1 fruit fly cellular context compared by ENCODE assay signal in the genomic region with DNA sequence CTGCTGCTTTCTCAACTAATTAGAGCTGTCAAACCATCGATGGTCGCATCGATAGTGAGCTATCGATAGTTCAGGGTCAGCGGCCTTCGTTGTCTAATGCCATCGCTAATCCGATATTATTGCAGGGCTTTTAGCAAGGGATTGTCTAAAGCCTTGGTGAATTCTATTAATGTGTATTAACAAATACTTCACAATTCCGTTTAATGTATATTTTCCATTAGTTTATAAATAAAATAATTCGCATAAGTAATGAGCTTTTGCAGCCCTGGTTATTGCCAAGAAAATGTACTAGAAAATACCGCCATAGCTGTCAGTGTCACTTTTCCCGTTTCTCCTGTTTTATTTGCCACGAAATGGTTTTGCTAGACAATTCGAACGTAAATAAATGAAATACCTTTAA.
TF ChIP-seq lines count a peak whose summit lies in the region.

Gene EloB (minus strand): TSS at position 35 of the 400 bp plus-strand sequence.
Gene Srp14 (plus strand): TSS at position 300 of the 400 bp plus-strand sequence.

TF ChIP-seq in whole organism, embryonic, 481 proteins besides CTCF, POLR2A, EP300 and RAD21 (continued from another document and continues in another):
- TF ChIP-seq Max (GFP tag; optimal IDR thresholded peaks at IDR 0.05; lab: Kevin White, UChicago) (peak; percentile 79), fu2 (GFP tag; optimal IDR thresholded peaks at IDR 0.05; lab: Kevin White, UChicago) (peak; percentile 73), Adf1 (GFP tag; IDR thresholded peaks at IDR 0.05; lab: Robert Waterston, UW) (peak; percentile 57), Atf6 (GFP tag; IDR thresholded peaks at IDR 0.05; lab: Robert Waterston, UW) (peak; percentile 77; the same call in 1 of the 2 replicates), CG13424 (tag; optimal IDR thresholded peaks at IDR 0.05; lab: Kevin White, UChicago) (peak; percentile 88), Ets65A (GFP tag; lab: Kevin White, UChicago) (peak; percentile 97), wor (GFP tag; IDR thresholded peaks at IDR 0.05; lab: Robert Waterston, UW) (0 out of 2 replicates have a peak, but pooled peaks have one; percentile 33), Jarid2 (GFP tag; optimal IDR thresholded peaks at IDR 0.05; lab: Kevin White, UChicago) (no peak), Neu2 (GFP tag; optimal IDR thresholded peaks at IDR 0.05; lab: Kevin White, UChicago; ENCODE audit: borderline replicate concordance) (no peak), ase (GFP tag; IDR thresholded peaks at IDR 0.05; lab: Robert Waterston, UW) (peak; percentile 64; the same call in 1 of the 3 replicates), CG6854 (GFP tag; optimal IDR thresholded peaks at IDR 0.05; lab: Kevin White, UChicago) (peak; percentile 54), Trl (optimal IDR thresholded peaks at IDR 0.05; lab: Kevin White, UChicago) (no peak), Trl (GFP tag; optimal IDR thresholded peaks at IDR 0.05; lab: Kevin White, UChicago) (peak; percentile 69), twi (tag; optimal IDR thresholded peaks at IDR 0.05; lab: Kevin White, UChicago) (peak; percentile 63), bcd (GFP tag; optimal IDR thresholded peaks at IDR 0.05; lab: Kevin White, UChicago) (peak; percentile 72), zfh2 (GFP tag; optimal IDR thresholded peaks at IDR 0.05; lab: Kevin White, UChicago) (peak; percentile 90), CG8290 (GFP tag; optimal IDR thresholded peaks at IDR 0.05; lab: Kevin White, UChicago) (peak; percentile 61), CG8290 (tag; optimal IDR thresholded peaks at IDR 0.05; lab: Kevin White, UChicago) (peak; percentile 8 to 73), trh (GFP tag; optimal IDR thresholded peaks at IDR 0.05; lab: Kevin White, UChicago) (peak; percentile 26), CG1603 (tag; optimal IDR thresholded peaks at IDR 0.05; lab: Kevin White, UChicago) (peak; percentile 85), vfl (GFP tag; optimal IDR thresholded peaks at IDR 0.05; lab: Kevin White, UChicago) (peak; percentile 90), dati (GFP tag; IDR thresholded peaks at IDR 0.05; lab: Robert Waterston, UW) (no peak), sqz (GFP tag; optimal IDR thresholded peaks at IDR 0.05; lab: Kevin White, UChicago) (no peak), CG31441 (GFP tag; IDR thresholded peaks at IDR 0.05; lab: Robert Waterston, UW) (peak; percentile 80; the same call in 1 of the 2 replicates), Dp (GFP tag; optimal IDR thresholded peaks at IDR 0.05; lab: Kevin White, UChicago) (peak; percentile 44), CG6683 (GFP tag; optimal IDR thresholded peaks at IDR 0.05; lab: Kevin White, UChicago) (peak; percentile 45), CG10654 (GFP tag; optimal IDR thresholded peaks at IDR 0.05; lab: Kevin White, UChicago) (peak; percentile 71), GATAe (GFP tag; conservative IDR thresholded peaks at IDR 0.05; lab: Robert Waterston, UW) (no peak), CG3065 (GFP tag; optimal IDR thresholded peaks at IDR 0.05; lab: Kevin White, UChicago) (peak; percentile 74), tna (GFP tag; IDR thresholded peaks at IDR 0.05; lab: Robert Waterston, UW; ENCODE audit: partially characterized antibody) (peak; percentile 90), CG10209 (GFP tag; optimal IDR thresholded peaks at IDR 0.05; lab: Kevin White, UChicago) (peak; percentile 69), sens (GFP tag; lab: Kevin White, UChicago) (peak; percentile 96), Sox100B (GFP tag; optimal IDR thresholded peaks at IDR 0.05; lab: Kevin White, UChicago) (no peak), CG2889 (GFP tag; IDR thresholded peaks at IDR 0.05; lab: Robert Waterston, UW) (peak; percentile 78), tap (tag; optimal IDR thresholded peaks at IDR 0.05; lab: Kevin White, UChicago) (peak; percentile 69), sim (GFP tag; IDR thresholded peaks at IDR 0.05; lab: Robert Waterston, UW) (no peak), CG8944 (GFP tag; optimal IDR thresholded peaks at IDR 0.05; lab: Kevin White, UChicago) (peak; percentile 57), sob (GFP tag; IDR thresholded peaks at IDR 0.05; lab: Robert Waterston, UW) (peak; percentile 87), dpn (GFP tag; optimal IDR thresholded peaks at IDR 0.05; lab: Kevin White, UChicago) (peak; percentile 78 to 83), CG11504 (tag; optimal IDR thresholded peaks at IDR 0.05; lab: Kevin White, UChicago) (no peak), fd64A (GFP tag; optimal IDR thresholded peaks at IDR 0.05; lab: Kevin White, UChicago) (no peak), Xrp1 (GFP tag; IDR thresholded peaks at IDR 0.05; lab: Robert Waterston, UW) (peak; percentile 77; the same call in 1 of the 2 replicates), CG11456 (GFP tag; IDR thresholded peaks at IDR 0.05; lab: Robert Waterston, UW) (peak; percentile 84), Bteb2 (GFP tag; optimal IDR thresholded peaks at IDR 0.05; lab: Kevin White, UChicago) (peak; percentile 82), scrt (GFP tag; optimal IDR thresholded peaks at IDR 0.05; lab: Kevin White, UChicago) (peak; percentile 71), unpg (GFP tag; optimal IDR thresholded peaks at IDR 0.05; lab: Kevin White, UChicago) (peak; percentile 85), CG31224 (GFP tag; IDR thresholded peaks at IDR 0.05; lab: Robert Waterston, UW) (peak; percentile 20; the same call in 1 of the 2 replicates), CG10431 (GFP tag; optimal IDR thresholded peaks at IDR 0.05; lab: Kevin White, UChicago) (no peak), gem (tag; optimal IDR thresholded peaks at IDR 0.05; lab: Kevin White, UChicago) (peak; percentile 87), CG1024 (GFP tag; IDR thresholded peaks at IDR 0.05; lab: Robert Waterston, UW) (peak; percentile 75), Doc3 (GFP tag; IDR thresholded peaks at IDR 0.05; lab: Robert Waterston, UW; ENCODE audit: partially characterized antibody) (peak; percentile 97), CG7271 (tag; optimal IDR thresholded peaks at IDR 0.05; lab: Kevin White, UChicago) (no peak), CG10543 (GFP tag; optimal IDR thresholded peaks at IDR 0.05; lab: Kevin White, UChicago) (peak; percentile 73), CG8388 (GFP tag; optimal IDR thresholded peaks at IDR 0.05; lab: Kevin White, UChicago) (peak; percentile 77), Deaf1 (tag; optimal IDR thresholded peaks at IDR 0.05; lab: Kevin White, UChicago) (no peak), Sin3A (optimal IDR thresholded peaks at IDR 0.05; lab: Kevin White, UChicago) (peak; percentile 95), CG17361 (GFP tag; IDR thresholded peaks at IDR 0.05; lab: Robert Waterston, UW) (peak; percentile 83), CG15073 (GFP tag; optimal IDR thresholded peaks at IDR 0.05; lab: Kevin White, UChicago) (no peak), HmgD (GFP tag; optimal IDR thresholded peaks at IDR 0.05; lab: Kevin White, UChicago) (peak; percentile 49), Nf-YA (GFP tag; IDR thresholded peaks at IDR 0.05; lab: Robert Waterston, UW) (no peak), CHES-1-like (GFP tag; optimal IDR thresholded peaks at IDR 0.05; lab: Kevin White, UChicago) (peak; percentile 86), Side (GFP tag; optimal IDR thresholded peaks at IDR 0.05; lab: Kevin White, UChicago) (peak; percentile 53), bab2 (GFP tag; optimal IDR thresholded peaks at IDR 0.05; lab: Kevin White, UChicago) (peak; percentile 83), HLHmδ (GFP tag; optimal IDR thresholded peaks at IDR 0.05; lab: Kevin White, UChicago) (no peak), CG12155 (GFP tag; optimal IDR thresholded peaks at IDR 0.05; lab: Kevin White, UChicago) (peak; percentile 77), run (tag; optimal IDR thresholded peaks at IDR 0.05; lab: Kevin White, UChicago) (peak; percentile 52), vvl (GFP tag; IDR thresholded peaks at IDR 0.05; lab: Robert Waterston, UW) (peak; percentile 96), HmgZ (tag; optimal IDR thresholded peaks at IDR 0.05; lab: Kevin White, UChicago) (peak; percentile 90), Oli (tag; optimal IDR thresholded peaks at IDR 0.05; lab: Kevin White, UChicago) (peak; percentile 64), Nf-YB (GFP tag; optimal IDR thresholded peaks at IDR 0.05; lab: Kevin White, UChicago) (peak; percentile 53), CG18262 (tag; optimal IDR thresholded peaks at IDR 0.05; lab: Kevin White, UChicago) (peak; percentile 77), CG17568 (GFP tag; optimal IDR thresholded peaks at IDR 0.05; lab: Kevin White, UChicago) (no peak), CG32532 (GFP tag; IDR thresholded peaks at IDR 0.05; lab: Robert Waterston, UW) (peak; percentile 89), zf30C (GFP tag; optimal IDR thresholded peaks at IDR 0.05; lab: Kevin White, UChicago) (no peak), prd (optimal IDR thresholded peaks at IDR 0.05; lab: Kevin White, UChicago) (no peak), prd (GFP tag; IDR thresholded peaks at IDR 0.05; lab: Robert Waterston, UW) (peak; percentile 88), fd102C (GFP tag; optimal IDR thresholded peaks at IDR 0.05; lab: Kevin White, UChicago) (no peak), cato (GFP tag; optimal IDR thresholded peaks at IDR 0.05; lab: Kevin White, UChicago; ENCODE audit: borderline replicate concordance) (peak; percentile 55), CG10321 (GFP tag; IDR thresholded peaks at IDR 0.05; lab: Robert Waterston, UW) (no peak), abd-A (tag; optimal IDR thresholded peaks at IDR 0.05; lab: Kevin White, UChicago) (no peak), Drgx (GFP tag; IDR thresholded peaks at IDR 0.05; lab: Robert Waterston, UW) (peak; percentile 44; the same call in 1 of the 2 replicates), mam (GFP tag; optimal IDR thresholded peaks at IDR 0.05; lab: Kevin White, UChicago) (peak; percentile 86), gcm2 (GFP tag; optimal IDR thresholded peaks at IDR 0.05; lab: Kevin White, UChicago) (no peak), emc (GFP tag; optimal IDR thresholded peaks at IDR 0.05; lab: Kevin White, UChicago) (peak; percentile 48), CG13624 (GFP tag; optimal IDR thresholded peaks at IDR 0.05; lab: Kevin White, UChicago) (peak; percentile 84), sr (GFP tag; IDR thresholded peaks at IDR 0.05; lab: Robert Waterston, UW) (0 out of 3 replicates have a peak, but pooled peaks have one; percentile 23), Opbp (GFP tag; IDR thresholded peaks at IDR 0.05; lab: Robert Waterston, UW; ENCODE audit: partially characterized antibody) (peak; percentile 97), wek (GFP tag; optimal IDR thresholded peaks at IDR 0.05; lab: Kevin White, UChicago) (peak; percentile 28), ara (GFP tag; IDR thresholded peaks at IDR 0.05; lab: Robert Waterston, UW) (peak; percentile 72), CG12659 (GFP tag; optimal IDR thresholded peaks at IDR 0.05; lab: Kevin White, UChicago) (peak; percentile 90), ap (GFP tag; IDR thresholded peaks at IDR 0.05; lab: Robert Waterston, UW) (0 out of 2 replicates have a peak, but pooled peaks have one; percentile 33), YL-1 (GFP tag; optimal IDR thresholded peaks at IDR 0.05; lab: Kevin White, UChicago) (peak; percentile 95), crol (GFP tag; IDR thresholded peaks at IDR 0.05; lab: Robert Waterston, UW) (peak; percentile 52; the same call in 1 of the 2 replicates), CG1832 (GFP tag; optimal IDR thresholded peaks at IDR 0.05; lab: Kevin White, UChicago) (no peak), Taf1 (GFP tag; IDR thresholded peaks at IDR 0.05; lab: Robert Waterston, UW) (peak; percentile 44; the same call in 1 of the 2 replicates), Fer3 (tag; optimal IDR thresholded peaks at IDR 0.05; lab: Kevin White, UChicago) (peak; percentile 84), MESR4 (GFP tag; optimal IDR thresholded peaks at IDR 0.05; lab: Kevin White, UChicago) (peak; percentile 90), CG12744 (GFP tag; optimal IDR thresholded peaks at IDR 0.05; lab: Kevin White, UChicago) (peak; percentile 67), hkb (optimal IDR thresholded peaks at IDR 0.05; lab: Kevin White, UChicago) (peak; percentile 43), hkb (GFP tag; IDR thresholded peaks at IDR 0.05; lab: Robert Waterston, UW) (peak; percentile 78), CG2678 (tag; optimal IDR thresholded peaks at IDR 0.05; lab: Kevin White, UChicago) (peak; percentile 84), CG7357 (GFP tag; IDR thresholded peaks at IDR 0.05; lab: Robert Waterston, UW) (peak; percentile 71; the same call in 1 of the 3 replicates), CG11093 (GFP tag; IDR thresholded peaks at IDR 0.05; lab: Robert Waterston, UW) (0 out of 3 replicates have a peak, but pooled peaks have one; percentile 11), HLH4C (GFP tag; IDR thresholded peaks at IDR 0.05; lab: Robert Waterston, UW; ENCODE audit: partially characterized antibody) (peak; percentile 92), chinmo (GFP tag; IDR thresholded peaks at IDR 0.05; lab: Robert Waterston, UW; ENCODE audit: partially characterized antibody) (peak; percentile 92), CG6765 (GFP tag; optimal IDR thresholded peaks at IDR 0.05; lab: Kevin White, UChicago) (peak; percentile 78), D (optimal IDR thresholded peaks at IDR 0.05; lab: Kevin White, UChicago) (no peak), D (GFP tag; optimal IDR thresholded peaks at IDR 0.05; lab: Kevin White, UChicago) (peak; percentile 24), CG4328 (GFP tag; optimal IDR thresholded peaks at IDR 0.05; lab: Kevin White, UChicago) (peak; percentile 65), CG4730 (GFP tag; IDR thresholded peaks at IDR 0.05; lab: Robert Waterston, UW) (peak; percentile 48; the same call in 1 of the 2 replicates), mld (GFP tag; IDR thresholded peaks at IDR 0.05; lab: Robert Waterston, UW; ENCODE audit: partially characterized antibody) (peak; percentile 92), CG8089 (GFP tag; optimal IDR thresholded peaks at IDR 0.05; lab: Kevin White, UChicago) (peak; percentile 60), CG7745 (tag; optimal IDR thresholded peaks at IDR 0.05; lab: Kevin White, UChicago) (peak; percentile 33), grn (GFP tag; optimal IDR thresholded peaks at IDR 0.05; lab: Kevin White, UChicago) (no peak), CG3838 (GFP tag; optimal IDR thresholded peaks at IDR 0.05; lab: Kevin White, UChicago) (peak; percentile 68), Atf3 (GFP tag; optimal IDR thresholded peaks at IDR 0.05; lab: Kevin White, UChicago) (peak; percentile 61), CG18476 (GFP tag; optimal IDR thresholded peaks at IDR 0.05; lab: Kevin White, UChicago) (peak; percentile 62), CG16813 (GFP tag; IDR thresholded peaks at IDR 0.05; lab: Robert Waterston, UW; ENCODE audit: partially characterized antibody) (peak; percentile 97), Mes4 (GFP tag; optimal IDR thresholded peaks at IDR 0.05; lab: Kevin White, UChicago) (peak; percentile 68), CG11085 (GFP tag; IDR thresholded peaks at IDR 0.05; lab: Robert Waterston, UW) (peak; percentile 62; the same call in 1 of the 2 replicates), NC2β (GFP tag; optimal IDR thresholded peaks at IDR 0.05; lab: Kevin White, UChicago) (peak; percentile 86), CG3407 (GFP tag; optimal IDR thresholded peaks at IDR 0.05; lab: Kevin White, UChicago) (peak; percentile 27), pum (GFP tag; optimal IDR thresholded peaks at IDR 0.05; lab: Kevin White, UChicago) (peak; percentile 76)
